Worm (Caenorhabditis elegans): ENCODE results near the gene nlp-66.

- TF ChIP-seq C16A3.4 (tag; optimal IDR thresholded peaks at IDR 0.05) (no peak), skn-1 (tag; optimal IDR thresholded peaks at IDR 0.05) (no peak), lin-15B (tag; optimal IDR thresholded peaks at IDR 0.05) (no peak), lin-35 (GFP tag; optimal IDR thresholded peaks at IDR 0.05) (no peak), unc-130 (tag; optimal IDR thresholded peaks at IDR 0.05) (no peak), aly-2 (tag; optimal IDR thresholded peaks at IDR 0.05) (no peak), pqm-1 (tag; optimal IDR thresholded peaks at IDR 0.05) (no peak), elt-2 (tag; optimal IDR thresholded peaks at IDR 0.05) (no peak), nhr-47 (tag; optimal IDR thresholded peaks at IDR 0.05) (no peak), isw-1 (GFP tag; IDR thresholded peaks at IDR 0.05) (no peak), nhr-76 (tag; optimal IDR thresholded peaks at IDR 0.05) (no peak), mdl-1 (tag; optimal IDR thresholded peaks at IDR 0.05) (no peak), lin-39 (tag; optimal IDR thresholded peaks at IDR 0.05) (no peak)
Measured at ce11 chrX:11068334-11068733, 48.3 kb downstream of the nlp-66 start, which contains the start of gene apt-9.

All from whole organism, L1 larva.